Worm (Caenorhabditis elegans) whole organism, L2 larva: ENCODE measurements around the gene Y47D3A.20.

ENCODE experiments used
- Y55F3AM.14 ChIP-seq: fragments of 200-800 bp; sonication (Bioruptor generic); optimal IDR thresholded peaks from 2 replicates; lab custom pipeline; 2018; ENCODE audit warnings: mild to moderate bottlenecking, missing genetic modification characterization, missing compliant biosample characterization
- elt-3 ChIP-seq: sonication (generic microtip); optimal IDR thresholded peaks from 2 replicates; lab custom pipeline; 2017; ENCODE audit warnings: missing biosample characterization, missing genetic modification characterization
- lin-11 ChIP-seq: fragments of 150-350 bp; sonication (generic microtip); optimal IDR thresholded peaks from 2 replicates; lab custom pipeline; 2014; ENCODE audit warnings: missing biosample characterization, missing genetic modification characterization, inconsistent platforms, mixed read lengths
- skn-1 ChIP-seq: sonication (generic microtip); optimal IDR thresholded peaks from 2 replicates; lab custom pipeline; 2017; ENCODE audit warnings: missing biosample characterization, missing genetic modification characterization
- unc-62 ChIP-seq: fragments of 150-350 bp; optimal IDR thresholded peaks from 2 replicates; lab custom pipeline; 2014; ENCODE audit warnings: missing biosample characterization, missing genetic modification reagents, missing genetic modification characterization
- ztf-11 ChIP-seq: sonication (generic microtip); optimal IDR thresholded peaks from 2 replicates; lab custom pipeline; 2017; ENCODE audit warnings: missing biosample characterization, missing genetic modification characterization

ce11 chrIII:11287340-11287739 lies 12.5 kb downstream of the Y47D3A.20 start:
- TF ChIP-seq Y55F3AM.14 (GFP tag; lab: Kevin White, UChicago) (no peak), elt-3 (no peak), ztf-11 (tag; lab: Kevin White, UChicago) (no peak), unc-62 (GFP tag; lab: Kevin White, UChicago) (no peak), skn-1 (tag; lab: Kevin White, UChicago) (no peak), lin-11 (tag; lab: Kevin White, UChicago) (no peak)
